Worm (Caenorhabditis elegans) whole organism, L4 larva: Measurements from ENCODE around the gene taf-6.2.

Experiments used
- D1046.2 ChIP-seq: fragments of 200-800 bp; sonication (Bioruptor generic); IDR thresholded peaks from 2 replicates; pipeline ENCODE4 v1.3.6; 2022; ENCODE audit warnings: missing genetic modification characterization, missing compliant biosample characterization
- F10B5.3 ChIP-seq: sonication (generic microtip); optimal IDR thresholded peaks from 2 replicates; lab custom pipeline; 2016; ENCODE audit warnings: mild to moderate bottlenecking, missing genetic modification characterization, missing compliant biosample characterization
- F26F4.8 ChIP-seq: fragments of 200-800 bp; sonication (Bioruptor generic); conservative IDR thresholded peaks from 2 replicates; pipeline ENCODE4 v1.3.6; 2022; ENCODE audit warnings: missing genetic modification characterization, missing compliant biosample characterization
- F37D6.2 ChIP-seq: sonication (generic microtip); optimal IDR thresholded peaks from 2 replicates; lab custom pipeline; 2016; ENCODE audit warnings: mild to moderate bottlenecking, missing genetic modification characterization, missing compliant biosample characterization
- F49E8.2 ChIP-seq: sonication (generic microtip); optimal IDR thresholded peaks from 2 replicates; lab custom pipeline; 2016; ENCODE audit warnings: missing compliant biosample characterization, mild to moderate bottlenecking, missing genetic modification characterization, borderline replicate concordance
- Y105C5A.15 ChIP-seq: fragments of 200-800 bp; sonication (Bioruptor generic); IDR thresholded peaks from 2 replicates; pipeline ENCODE4 v1.3.6; 2022; ENCODE audit warnings: missing genetic modification characterization, missing compliant biosample characterization
- Y75B8A.6 ChIP-seq: fragments of 200-800 bp; sonication (Bioruptor generic); IDR thresholded peaks from 2 replicates; pipeline ENCODE4 v1.3.6; 2022; ENCODE audit warnings: missing genetic modification reagents, missing genetic modification characterization, missing compliant biosample characterization
- ZK337.2 ChIP-seq: fragments of 200-800 bp; sonication (Bioruptor generic); IDR thresholded peaks from 2 replicates; pipeline ENCODE4 v1.3.6; 2022; ENCODE audit warnings: missing genetic modification reagents, missing genetic modification characterization, missing compliant biosample characterization
- ZK546.5 ChIP-seq, 2 experiments: sonication (generic microtip); optimal IDR thresholded peaks; 2 replicates each; lab custom pipeline; 2017; ENCODE audit warnings: missing biosample characterization in 2 of 2, missing genetic modification characterization in 2 of 2
- arid-1 ChIP-seq: fragments of 200-800 bp; sonication (Bioruptor generic); conservative IDR thresholded peaks from 2 replicates; pipeline ENCODE4 v1.3.6; 2022; ENCODE audit warnings: missing genetic modification reagents, missing genetic modification characterization, missing compliant biosample characterization
- attf-4 ChIP-seq: sonication (generic microtip); optimal IDR thresholded peaks from 3 replicates; lab custom pipeline; 2017; ENCODE audit warnings: missing biosample characterization, missing genetic modification characterization
- ceh-32 ChIP-seq: sonication (generic microtip); optimal IDR thresholded peaks from 2 replicates; lab custom pipeline; 2016; ENCODE audit warnings: mild to moderate bottlenecking, missing genetic modification characterization, missing compliant biosample characterization; ENCODE audit not compliant: poor library complexity
- ceh-44 ChIP-seq: fragments of 200-800 bp; sonication (Bioruptor generic); IDR thresholded peaks from 2 replicates; pipeline ENCODE4 v1.3.6; 2022; ENCODE audit warnings: missing genetic modification reagents, missing genetic modification characterization, missing compliant biosample characterization
- cey-2 ChIP-seq: sonication (generic microtip); optimal IDR thresholded peaks from 3 replicates; lab custom pipeline; 2017; ENCODE audit warnings: missing genetic modification characterization, mild to moderate bottlenecking, missing compliant biosample characterization, antibody characterized with exemption, borderline replicate concordance; ENCODE audit not compliant: insufficient read depth
- daf-12 ChIP-seq: fragments of 150-350 bp; optimal IDR thresholded peaks from 2 replicates; lab custom pipeline; 2014; ENCODE audit warnings: missing biosample characterization, missing genetic modification reagents, missing genetic modification characterization
- daf-16 ChIP-seq, 3 experiments: sonication (generic microtip); optimal IDR thresholded peaks; 2 replicates each; lab custom pipeline; 2016 to 2017; ENCODE audit warnings: missing genetic modification characterization in 3 of 3, missing genetic modification reagents in 3 of 3, mild to moderate bottlenecking in 2 of 3, missing compliant biosample characterization in 2 of 3, missing biosample characterization in 1 of 3, moderate library complexity in 1 of 3
- daf-19 ChIP-seq: fragments of 200-800 bp; sonication (Bioruptor generic); conservative IDR thresholded peaks from 2 replicates; pipeline ENCODE4 v1.3.6; 2022; ENCODE audit warnings: missing genetic modification characterization, missing compliant biosample characterization
- daf-8 ChIP-seq: fragments of 200-800 bp; sonication (Bioruptor generic); IDR thresholded peaks from 2 replicates; pipeline ENCODE4 v1.3.6; 2022; ENCODE audit warnings: missing genetic modification characterization, missing compliant biosample characterization
- dmd-9 ChIP-seq: fragments of 200-800 bp; sonication (Bioruptor generic); IDR thresholded peaks from 2 replicates; pipeline ENCODE4 v1.3.6; 2022; ENCODE audit warnings: missing genetic modification reagents, missing genetic modification characterization, missing compliant biosample characterization
- dpl-1 ChIP-seq: fragments of 150-350 bp; optimal IDR thresholded peaks from 2 replicates; lab custom pipeline; 2014; ENCODE audit warnings: missing biosample characterization, missing genetic modification reagents, missing genetic modification characterization
- egl-43 ChIP-seq: fragments of 200-800 bp; sonication (Bioruptor generic); IDR thresholded peaks from 2 replicates; pipeline ENCODE4 v1.3.6; 2022; ENCODE audit warnings: missing genetic modification reagents, missing genetic modification characterization, missing compliant biosample characterization
- hlh-30 ChIP-seq: sonication (generic microtip); optimal IDR thresholded peaks from 2 replicates; lab custom pipeline; 2017; ENCODE audit warnings: antibody characterized with exemption, mild to moderate bottlenecking, missing genetic modification characterization, missing compliant biosample characterization; ENCODE audit not compliant: insufficient read depth
- hmg-1.1 ChIP-seq: fragments of 200-800 bp; sonication (Bioruptor generic); IDR thresholded peaks from 2 replicates; pipeline ENCODE4 v1.3.6; 2022; ENCODE audit warnings: missing genetic modification reagents, missing genetic modification characterization, missing compliant biosample characterization
- jun-1 ChIP-seq: fragments of 150-350 bp; optimal IDR thresholded peaks from 2 replicates; lab custom pipeline; 2014; ENCODE audit warnings: missing biosample characterization, missing genetic modification reagents, missing genetic modification characterization
- lin-13 ChIP-seq: fragments of 150-350 bp; optimal IDR thresholded peaks from 2 replicates; lab custom pipeline; 2014; ENCODE audit warnings: missing biosample characterization, missing genetic modification reagents, missing genetic modification characterization
- lin-15B ChIP-seq: fragments of 150-350 bp; sonication (generic microtip); optimal IDR thresholded peaks from 3 replicates; lab custom pipeline; 2014; ENCODE audit warnings: missing biosample characterization, missing genetic modification characterization
- lin-29 ChIP-seq: fragments of 200-800 bp; sonication (Bioruptor generic); IDR thresholded peaks from 2 replicates; pipeline ENCODE4 v1.3.6; 2022; ENCODE audit warnings: missing genetic modification reagents, missing genetic modification characterization, missing compliant biosample characterization
- lin-38 ChIP-seq: fragments of 200-800 bp; sonication (Bioruptor generic); IDR thresholded peaks from 2 replicates; pipeline ENCODE4 v1.3.6; 2022; ENCODE audit warnings: missing genetic modification reagents, missing genetic modification characterization, missing compliant biosample characterization
- lir-3 ChIP-seq: sonication (generic microtip); optimal IDR thresholded peaks from 2 replicates; lab custom pipeline; 2016; ENCODE audit warnings: mild to moderate bottlenecking, missing genetic modification characterization, missing compliant biosample characterization
- lsy-2 ChIP-seq, 2 experiments: fragments of 150-350 bp in 1 of 2; sonication (generic microtip) in 1 of 2; optimal IDR thresholded peaks; 2 replicates each; lab custom pipeline; 2014 to 2017; ENCODE audit warnings: missing biosample characterization in 2 of 2, missing genetic modification characterization in 2 of 2
- mdl-1 ChIP-seq, 2 experiments: fragments of 150-350 bp in 1 of 2; sonication (generic microtip) in 1 of 2; optimal IDR thresholded peaks; 2 replicates each; lab custom pipeline; 2014 to 2017; ENCODE audit warnings: missing biosample characterization in 2 of 2, missing genetic modification characterization in 2 of 2
- mep-1 ChIP-seq: fragments of 150-350 bp; sonication (generic microtip); optimal IDR thresholded peaks from 3 replicates; lab custom pipeline; 2014; ENCODE audit warnings: missing biosample characterization, missing genetic modification characterization
- mes-2 ChIP-seq: sonication (generic microtip); optimal IDR thresholded peaks from 2 replicates; lab custom pipeline; 2016; ENCODE audit warnings: missing genotype, mild to moderate bottlenecking, missing genetic modification characterization, missing compliant biosample characterization; ENCODE audit not compliant: poor library complexity, severe bottlenecking
- nhr-10 ChIP-seq: fragments of 150-350 bp; optimal IDR thresholded peaks from 2 replicates; lab custom pipeline; 2014; ENCODE audit warnings: missing biosample characterization, missing genetic modification characterization
- nhr-111 ChIP-seq: fragments of 200-800 bp; sonication (Bioruptor generic); optimal IDR thresholded peaks from 2 replicates; lab custom pipeline; 2018; ENCODE audit warnings: mild to moderate bottlenecking, missing genetic modification characterization, missing compliant biosample characterization
- nhr-41 ChIP-seq: fragments of 200-800 bp; sonication (Bioruptor generic); IDR thresholded peaks from 2 replicates; pipeline ENCODE4 v1.3.6; 2022; ENCODE audit warnings: missing genetic modification reagents, missing genetic modification characterization, missing compliant biosample characterization
- pha-4 ChIP-seq, 2 experiments: fragments of 150-350 bp in 1 of 2; fragments of 200-800 bp in 1 of 2; sonication (Bioruptor generic) in 1 of 2; IDR thresholded peaks in 1 of 2; optimal IDR thresholded peaks in 1 of 2; 2 replicates each; pipeline versions ENCODE4 v1.3.6 to Lab custom; 2014 to 2022; ENCODE audit warnings: missing genetic modification characterization in 2 of 2, missing genetic modification reagents in 2 of 2, missing biosample characterization in 1 of 2, missing compliant biosample characterization in 1 of 2
- php-3 ChIP-seq: fragments of 200-800 bp; sonication (Bioruptor generic); IDR thresholded peaks from 2 replicates; pipeline ENCODE4 v1.3.6; 2022; ENCODE audit warnings: missing genetic modification reagents, missing genetic modification characterization, missing compliant biosample characterization
- rbr-2 ChIP-seq: sonication (generic microtip); optimal IDR thresholded peaks from 2 replicates; lab custom pipeline; 2016; ENCODE audit warnings: missing genotype, missing genetic modification characterization, missing compliant biosample characterization
- skn-1 ChIP-seq: fragments of 150-350 bp; optimal IDR thresholded peaks from 2 replicates; lab custom pipeline; 2014; ENCODE audit warnings: missing biosample characterization, missing genetic modification characterization
- snpc-4 ChIP-seq: fragments of 150-350 bp; optimal IDR thresholded peaks from 2 replicates; lab custom pipeline; 2014; ENCODE audit warnings: missing biosample characterization, missing genetic modification characterization
- spr-3 ChIP-seq: fragments of 200-800 bp; sonication (Bioruptor generic); optimal IDR thresholded peaks from 2 replicates; lab custom pipeline; 2018; ENCODE audit warnings: mild to moderate bottlenecking, missing genetic modification characterization, missing compliant biosample characterization
- tag-97 ChIP-seq: fragments of 200-800 bp; sonication (Bioruptor generic); IDR thresholded peaks from 2 replicates; pipeline ENCODE4 v1.3.6; 2022; ENCODE audit warnings: missing genetic modification characterization, missing compliant biosample characterization
- unc-39 ChIP-seq: sonication (generic microtip); optimal IDR thresholded peaks from 2 replicates; lab custom pipeline; 2017; ENCODE audit warnings: missing biosample characterization, missing genetic modification characterization
- unc-62 ChIP-seq, 3 experiments: fragments of 150-350 bp in 1 of 3; sonication (generic microtip); optimal IDR thresholded peaks in 2 of 3; peaks in 1 of 3; 1 replicate in 1 of 3; 2 replicates in 2 of 3; lab custom pipeline; 2014 to 2017; ENCODE audit warnings: missing biosample characterization in 3 of 3, missing genetic modification characterization in 3 of 3, missing genetic modification reagents in 3 of 3, missing genotype in 1 of 3
- zag-1 ChIP-seq: fragments of 150-350 bp; optimal IDR thresholded peaks from 2 replicates; lab custom pipeline; 2014; ENCODE audit warnings: missing biosample characterization, missing genetic modification characterization
- zip-2 ChIP-seq: fragments of 150-350 bp; optimal IDR thresholded peaks from 2 replicates; lab custom pipeline; 2014; ENCODE audit warnings: missing biosample characterization, missing genetic modification characterization
- ztf-11 ChIP-seq: fragments of 150-350 bp; optimal IDR thresholded peaks from 2 replicates; lab custom pipeline; 2014; ENCODE audit warnings: missing biosample characterization, missing genetic modification characterization
- ztf-7 ChIP-seq: fragments of 150-350 bp; optimal IDR thresholded peaks from 2 replicates; lab custom pipeline; 2014; ENCODE audit warnings: missing biosample characterization, missing genetic modification characterization

Gene taf-6.2

ce11 chrIV:3742426-3742839 lies 47.9 kb upstream of the taf-6.2 start:
- TF ChIP-seq rbr-2 (peak; percentile 81), lsy-2 (tag; optimal IDR thresholded peaks at IDR 0.05; lab: Kevin White, UChicago) (peak; percentile 66 to 78), unc-62 (GFP tag; optimal IDR thresholded peaks at IDR 0.05 in 1 of 2; lab: Kevin White, UChicago) (peak in 1 of 2 experiments; percentile 66), unc-62 (tag; optimal IDR thresholded peaks at IDR 0.05; lab: Kevin White, UChicago) (no peak), snpc-4 (tag; lab: Kevin White, UChicago) (no peak), dmd-9 (GFP tag; lab: Robert Waterston, UW) (no peak), F37D6.2 (tag; lab: Kevin White, UChicago) (no peak), egl-43 (0 out of 2 replicates have a peak, but pooled peaks have one; percentile 8), mep-1 (tag; lab: Kevin White, UChicago) (peak; percentile 85), skn-1 (tag; lab: Kevin White, UChicago) (no peak), zip-2 (tag; lab: Kevin White, UChicago) (no peak), daf-19 (GFP tag; lab: Robert Waterston, UW) (no peak), lin-13 (no peak), nhr-10 (tag; lab: Kevin White, UChicago) (peak; percentile 62), D1046.2 (no peak), pha-4 (GFP tag; IDR thresholded peaks at IDR 0.05; lab: Robert Waterston, UW) (no peak), pha-4 (tag; optimal IDR thresholded peaks at IDR 0.05; lab: Kevin White, UChicago) (peak; percentile 60), dpl-1 (peak; percentile 47), ZK337.2 (GFP tag; lab: Robert Waterston, UW) (no peak), ZK546.5 (tag; optimal IDR thresholded peaks at IDR 0.05; lab: Kevin White, UChicago) (no peak), spr-3 (GFP tag; lab: Kevin White, UChicago) (peak; percentile 4), ceh-32 (tag; lab: Kevin White, UChicago) (no peak), lin-15B (tag; lab: Kevin White, UChicago) (no peak), Y75B8A.6 (no peak), F26F4.8 (no peak), daf-12 (tag; lab: Kevin White, UChicago) (no peak), mdl-1 (tag; optimal IDR thresholded peaks at IDR 0.05; lab: Kevin White, UChicago) (peak in 1 of 2 experiments; percentile 88), mes-2 (tag; lab: Kevin White, UChicago) (peak; percentile 73), ztf-7 (tag; lab: Kevin White, UChicago) (peak; percentile 58), daf-8 (GFP tag; lab: Robert Waterston, UW) (no peak), F49E8.2 (no peak), hlh-30 (tag; lab: Kevin White, UChicago) (peak; percentile 95), F10B5.3 (no peak), arid-1 (GFP tag; lab: Robert Waterston, UW) (peak; percentile 54; the same call in 1 of the 2 replicates), zag-1 (tag; lab: Kevin White, UChicago) (no peak), ceh-44 (GFP tag; lab: Robert Waterston, UW) (no peak), nhr-41 (no peak), Y105C5A.15 (GFP tag; lab: Robert Waterston, UW) (no peak), hmg-1.1 (peak; percentile 87), daf-16 (GFP tag; optimal IDR thresholded peaks at IDR 0.05; lab: Kevin White, UChicago) (no peak), daf-16 (tag; optimal IDR thresholded peaks at IDR 0.05; lab: Kevin White, UChicago) (peak; percentile 67), nhr-111 (GFP tag; lab: Kevin White, UChicago) (no peak), ztf-11 (tag; lab: Kevin White, UChicago) (no peak), unc-39 (tag; lab: Kevin White, UChicago) (no peak), lin-29 (no peak), jun-1 (peak; percentile 62), attf-4 (tag; lab: Kevin White, UChicago) (no peak), lir-3 (tag; lab: Kevin White, UChicago) (no peak), cey-2 (tag; lab: Kevin White, UChicago) (no peak), lin-38 (GFP tag; lab: Robert Waterston, UW) (peak; percentile 56), tag-97 (GFP tag; lab: Robert Waterston, UW) (no peak), php-3 (GFP tag; lab: Robert Waterston, UW) (no peak; the same call in 1 of the 2 replicates)
